Fruit fly (Drosophila melanogaster): ENCODE measurements around the gene CG13775.
A peak's percentile ranks its signal among the peaks of the same experiment; 100 is the strongest.

CG13775 gene

DNA sequence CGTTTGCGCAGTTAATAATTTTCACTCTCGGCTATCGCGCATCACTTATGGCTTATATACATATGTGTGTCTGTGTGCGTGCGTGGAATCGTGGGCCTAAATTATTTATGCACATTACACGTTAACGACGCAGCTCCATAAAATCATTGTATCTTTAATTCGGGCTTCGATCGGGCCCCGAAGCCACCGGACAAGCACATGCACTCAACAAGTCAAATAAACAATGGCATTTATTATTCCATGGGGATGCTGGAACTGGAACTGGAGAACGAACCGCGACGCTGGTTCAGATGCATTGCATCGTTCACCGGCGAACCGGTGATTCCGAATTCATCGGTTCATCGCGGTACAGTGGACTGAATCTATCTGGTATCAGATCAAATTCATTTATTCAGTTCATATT lies 8.2 kb downstream of the CG13775 start, which contains the start of gene ihog (continued):
- TF ChIP-seq gcm (GFP tag; optimal IDR thresholded peaks at IDR 0.05) (peak; percentile 15), CG10366 (GFP tag; IDR thresholded peaks at IDR 0.05) (0 out of 2 replicates have a peak, but pooled peaks have one; percentile 17), ttk (GFP tag; IDR thresholded peaks at IDR 0.05) (no peak), amos (GFP tag; IDR thresholded peaks at IDR 0.05; ENCODE audit: partially characterized antibody) (peak; percentile 72), CG6791 (GFP tag; IDR thresholded peaks at IDR 0.05; ENCODE audit: partially characterized antibody) (peak; percentile 63; the same call in 2 of the 3 replicates), jumu (GFP tag; optimal IDR thresholded peaks at IDR 0.05) (no peak), CG32767 (GFP tag; IDR thresholded peaks at IDR 0.05) (no peak), Sox100B (GFP tag; optimal IDR thresholded peaks at IDR 0.05) (no peak), fd96Cb (tag; optimal IDR thresholded peaks at IDR 0.05) (no peak), sr (GFP tag; IDR thresholded peaks at IDR 0.05) (no peak), CG12942 (GFP tag; optimal IDR thresholded peaks at IDR 0.05) (no peak), Fer1 (GFP tag; optimal IDR thresholded peaks at IDR 0.05) (peak; percentile 34), vnd (GFP tag; IDR thresholded peaks at IDR 0.05; ENCODE audit: partially characterized antibody) (no peak), HLH4C (GFP tag; IDR thresholded peaks at IDR 0.05; ENCODE audit: partially characterized antibody) (0 out of 3 replicates have a peak, but pooled peaks have one; percentile 9), CG12391 (tag; optimal IDR thresholded peaks at IDR 0.05) (peak; percentile 32), CG12236 (GFP tag; optimal IDR thresholded peaks at IDR 0.05) (peak; percentile 6), stc (GFP tag; IDR thresholded peaks at IDR 0.05) (no peak), vvl (GFP tag; IDR thresholded peaks at IDR 0.05) (peak; percentile 52), CG17385 (GFP tag; optimal IDR thresholded peaks at IDR 0.05) (peak; percentile 6), pan (optimal IDR thresholded peaks at IDR 0.05) (no peak), pan (GFP tag; optimal IDR thresholded peaks at IDR 0.05 in 1 of 2, IDR thresholded peaks at IDR 0.05 in 1 of 2) (no peak), CG11723 (GFP tag; optimal IDR thresholded peaks at IDR 0.05) (no peak), CG34376 (GFP tag; optimal IDR thresholded peaks at IDR 0.05) (peak; percentile 4), Ssrp (tag; optimal IDR thresholded peaks at IDR 0.05) (no peak), ap (GFP tag; IDR thresholded peaks at IDR 0.05) (no peak), Bteb2 (GFP tag; optimal IDR thresholded peaks at IDR 0.05) (no peak), mirr (GFP tag; optimal IDR thresholded peaks at IDR 0.05) (no peak), Adf1 (GFP tag; IDR thresholded peaks at IDR 0.05) (peak; percentile 52; the same call in 1 of the 2 replicates), Poxn (GFP tag; IDR thresholded peaks at IDR 0.05) (no peak), cg (GFP tag; optimal IDR thresholded peaks at IDR 0.05) (peak; percentile 79), sima (GFP tag; optimal IDR thresholded peaks at IDR 0.05) (no peak), maf-S (GFP tag; optimal IDR thresholded peaks at IDR 0.05) (no peak), CG14860 (GFP tag; IDR thresholded peaks at IDR 0.05; ENCODE audit: partially characterized antibody) (peak; percentile 66), unc-4 (GFP tag; IDR thresholded peaks at IDR 0.05; ENCODE audit: partially characterized antibody) (peak; percentile 47; the same call in 1 of the 2 replicates), CG3163 (GFP tag; optimal IDR thresholded peaks at IDR 0.05) (no peak), slp2 (GFP tag; optimal IDR thresholded peaks at IDR 0.05) (no peak), CG13296 (GFP tag; optimal IDR thresholded peaks at IDR 0.05) (peak; percentile 24), Hr51 (GFP tag; optimal IDR thresholded peaks at IDR 0.05) (no peak), ewg (GFP tag; optimal IDR thresholded peaks at IDR 0.05) (peak; percentile 53), CG13775 (GFP tag; optimal IDR thresholded peaks at IDR 0.05) (peak; percentile 41), CG18599 (GFP tag; optimal IDR thresholded peaks at IDR 0.05) (no peak), CG17361 (GFP tag; IDR thresholded peaks at IDR 0.05) (0 out of 3 replicates have a peak, but pooled peaks have one; percentile 27), Bgb (GFP tag; IDR thresholded peaks at IDR 0.05; ENCODE audit: partially characterized antibody) (peak; percentile 59), tna (GFP tag; IDR thresholded peaks at IDR 0.05; ENCODE audit: partially characterized antibody) (peak; percentile 39; the same call in 1 of the 2 replicates), CG10565 (GFP tag; optimal IDR thresholded peaks at IDR 0.05) (no peak), twi (tag; optimal IDR thresholded peaks at IDR 0.05) (no peak), tup (GFP tag; optimal IDR thresholded peaks at IDR 0.05) (no peak), wor (GFP tag; IDR thresholded peaks at IDR 0.05) (no peak), gce (GFP tag; IDR thresholded peaks at IDR 0.05) (no peak), CG1603 (tag; optimal IDR thresholded peaks at IDR 0.05) (peak; percentile 47)

All from whole organism, embryonic.